Worm (Caenorhabditis elegans): ENCODE measurements around the gene tag-30.

- no peak for TF ChIP-seq sox-4 (tag; optimal IDR thresholded peaks at IDR 0.05)
- no peak for TF ChIP-seq pqm-1 (tag; optimal IDR thresholded peaks at IDR 0.05)
- no peak for TF ChIP-seq ama-1 (optimal IDR thresholded peaks at IDR 0.05)
- no peak for TF ChIP-seq unc-55 (GFP tag; optimal IDR thresholded peaks at IDR 0.05)
- TF ChIP-seq ceh-6 (GFP tag; optimal IDR thresholded peaks at IDR 0.05): no peak
- no peak for TF ChIP-seq npax-4 (tag; optimal IDR thresholded peaks at IDR 0.05)
- no peak for TF ChIP-seq pha-4 (tag; optimal IDR thresholded peaks at IDR 0.05)
- no peak for TF ChIP-seq ceh-9 (tag; optimal IDR thresholded peaks at IDR 0.05)
Measured at ce11 chrIV:11897710-11898109, 42.8 kb upstream of the tag-30 start.
